Worm (Caenorhabditis elegans): ENCODE data around the gene F58F9.9.

F58F9.9 gene

DNA sequence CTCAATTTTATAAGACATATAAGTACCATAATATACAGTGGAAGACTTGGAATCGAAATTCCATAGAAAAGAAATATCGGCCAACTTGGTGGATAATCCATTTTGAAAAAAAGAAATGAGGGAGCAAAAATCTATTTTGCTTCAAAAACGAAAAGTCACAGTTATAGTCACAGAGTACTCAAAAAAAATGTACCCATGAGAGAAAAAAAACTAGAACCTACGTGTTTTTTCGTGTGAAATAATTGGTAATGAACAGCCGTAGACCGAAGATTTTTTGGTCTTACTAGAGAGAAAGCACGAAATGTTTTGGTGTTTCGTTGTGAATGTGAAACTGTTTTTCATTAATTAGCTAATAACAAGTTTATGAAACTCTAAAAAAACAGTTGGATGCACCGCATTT, 29.3 kb downstream of the F58F9.9 start, which contains the start of gene srv-30:
Gene srv-30 (minus strand): TSS at position 101 of the 400 bp plus-strand sequence.
- TF ChIP-seq ceh-9 (tag; optimal IDR thresholded peaks at IDR 0.05) (no peak), ztf-11 (tag; optimal IDR thresholded peaks at IDR 0.05) (no peak), nhr-12 (tag; optimal IDR thresholded peaks at IDR 0.05) (no peak), egl-27 (tag; optimal IDR thresholded peaks at IDR 0.05) (no peak), hmg-11 (tag; optimal IDR thresholded peaks at IDR 0.05) (no peak)

DNA sequence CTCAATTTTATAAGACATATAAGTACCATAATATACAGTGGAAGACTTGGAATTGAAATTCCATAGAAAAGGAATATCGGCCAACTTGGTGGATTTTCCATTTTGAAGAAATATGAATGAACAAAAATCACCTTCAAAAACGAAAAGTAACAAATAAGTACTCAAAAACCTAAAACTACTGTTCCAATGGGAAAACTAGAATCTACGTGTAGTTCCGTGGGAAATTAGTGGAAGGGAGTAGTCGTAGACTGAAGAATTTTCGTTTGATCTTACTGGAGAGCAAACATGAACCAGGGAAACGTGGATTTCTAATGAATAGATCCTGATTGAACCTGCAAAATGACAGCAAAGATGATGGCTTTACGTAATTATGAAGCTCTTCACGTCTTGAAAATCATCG, 31.8 kb downstream of the F58F9.9 start, which contains the start of gene srv-31:
Gene srv-31 (minus strand): TSS at position 101 of the 400 bp plus-strand sequence.
- TF ChIP-seq ztf-4 (tag; optimal IDR thresholded peaks at IDR 0.05) (no peak), daf-12 (tag; optimal IDR thresholded peaks at IDR 0.05) (no peak), unc-62 (GFP tag; optimal IDR thresholded peaks at IDR 0.05) (no peak), pha-4 (tag; optimal IDR thresholded peaks at IDR 0.05) (no peak), nhr-237 (tag; optimal IDR thresholded peaks at IDR 0.05) (no peak), fkh-10 (GFP tag; optimal IDR thresholded peaks at IDR 0.05) (no peak), lin-15B (tag; optimal IDR thresholded peaks at IDR 0.05) (no peak), ztf-11 (tag; optimal IDR thresholded peaks at IDR 0.05) (no peak), lin-39 (tag; optimal IDR thresholded peaks at IDR 0.05) (no peak), ceh-82 (tag; optimal IDR thresholded peaks at IDR 0.05) (no peak), nfya-1 (tag; optimal IDR thresholded peaks at IDR 0.05; ENCODE audit: insufficient read depth) (no peak), nhr-25 (tag; optimal IDR thresholded peaks at IDR 0.05) (no peak), elt-1 (tag; optimal IDR thresholded peaks at IDR 0.05) (no peak), mdl-1 (tag; optimal IDR thresholded peaks at IDR 0.05) (no peak), mml-1 (tag; optimal IDR thresholded peaks at IDR 0.05) (no peak), nhr-11 (tag; optimal IDR thresholded peaks at IDR 0.05) (no peak)

DNA sequence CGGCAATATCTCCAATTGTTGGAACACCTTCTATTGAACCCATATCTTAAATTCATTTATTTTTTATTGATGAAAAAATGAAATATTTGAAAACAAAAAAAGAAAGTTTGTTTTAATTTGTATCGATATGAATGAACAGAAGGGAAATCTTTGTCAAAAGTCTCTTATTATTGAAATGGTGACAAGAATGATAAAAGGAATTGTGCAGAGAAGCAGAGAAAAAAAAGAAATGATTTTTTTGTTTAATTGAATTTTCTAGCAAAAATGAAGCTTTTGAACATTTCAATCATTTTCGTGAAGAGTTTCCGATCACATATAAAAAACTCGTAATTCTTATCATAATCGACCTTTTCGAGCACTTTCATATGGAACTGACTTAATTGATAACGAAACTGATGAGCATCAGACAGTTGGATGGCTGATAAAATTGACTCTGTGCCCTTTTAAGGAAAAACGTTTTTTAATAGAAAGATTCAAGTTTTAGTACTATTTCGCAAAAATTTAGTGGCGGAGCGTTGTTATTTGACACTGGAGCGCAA, 35.6 kb downstream of the F58F9.9 start, which contains the start of the genes aat-4 and T13A10.1:
Gene aat-4 (minus strand): TSS at position 51 of the 539 bp plus-strand sequence.
Gene T13A10.1 (plus strand): TSS at position 411 of the 539 bp plus-strand sequence.
- TF ChIP-seq unc-62 (GFP tag; optimal IDR thresholded peaks at IDR 0.05) (no peak), elt-2 (tag; optimal IDR thresholded peaks at IDR 0.05) (peak; percentile 85), fkh-2 (tag; optimal IDR thresholded peaks at IDR 0.05) (no peak), fkh-10 (GFP tag; optimal IDR thresholded peaks at IDR 0.05) (no peak), jun-1 (tag; optimal IDR thresholded peaks at IDR 0.05) (no peak), unc-39 (tag; optimal IDR thresholded peaks at IDR 0.05) (no peak), nhr-12 (tag; optimal IDR thresholded peaks at IDR 0.05) (no peak), pqm-1 (tag; optimal IDR thresholded peaks at IDR 0.05) (peak; percentile 60), nhr-25 (tag; optimal IDR thresholded peaks at IDR 0.05) (no peak), ceh-82 (tag; optimal IDR thresholded peaks at IDR 0.05) (no peak), ZK546.5 (tag; optimal IDR thresholded peaks at IDR 0.05) (no peak)

DNA sequence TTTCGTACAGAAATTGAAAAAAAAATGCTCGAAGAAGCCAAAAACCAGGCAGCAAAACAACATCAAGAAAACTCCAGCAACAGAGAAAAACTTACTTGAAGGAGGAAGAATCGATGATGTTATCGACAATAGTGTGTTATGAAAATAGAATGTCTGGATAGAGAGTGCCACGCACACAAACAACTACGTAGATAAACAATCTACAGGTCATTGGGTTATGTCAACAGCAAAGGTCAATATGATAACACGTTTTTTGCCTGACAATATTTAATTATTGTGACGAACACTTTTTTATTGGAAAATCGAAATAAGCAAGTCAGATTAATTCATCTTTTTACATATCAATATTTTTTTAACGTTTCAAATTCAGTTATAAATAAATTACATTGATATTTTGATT, 39.3 kb downstream of the F58F9.9 start, which contains the start of gene sams-5:
Gene sams-5 (minus strand): TSS at position 131 of the 400 bp plus-strand sequence.
- no peak for TF ChIP-seq ceh-28 (tag; optimal IDR thresholded peaks at IDR 0.05)
- peak; percentile 72 for TF ChIP-seq pha-4 (tag; optimal IDR thresholded peaks at IDR 0.05)

DNA sequence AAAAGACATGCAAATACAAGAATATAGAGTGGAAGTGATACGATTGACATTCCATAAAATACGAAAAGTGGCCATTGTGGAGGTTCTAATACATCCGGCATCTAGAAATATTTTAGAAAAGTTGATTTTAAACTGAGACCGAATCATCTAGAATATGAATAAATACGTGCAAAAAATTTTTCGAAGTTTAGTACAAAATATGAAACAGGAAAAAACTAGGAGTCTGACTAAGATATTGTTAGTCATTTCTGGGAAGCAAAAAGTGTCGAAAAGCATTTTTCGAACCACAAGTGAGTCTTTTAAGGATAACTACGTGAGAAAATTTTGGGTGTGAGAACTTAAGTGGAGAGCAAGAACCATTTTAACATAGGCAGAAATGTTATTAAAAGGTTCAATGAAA, 42.0 kb downstream of the F58F9.9 start, which contains the start of gene srv-32:
Gene srv-32 (minus strand): TSS at position 101 of the 400 bp plus-strand sequence.
- no peak for TF ChIP-seq fkh-2 (tag; optimal IDR thresholded peaks at IDR 0.05)
- no peak for TF ChIP-seq hmg-11 (tag; optimal IDR thresholded peaks at IDR 0.05)
- TF ChIP-seq nhr-11 (tag; optimal IDR thresholded peaks at IDR 0.05): no peak
- TF ChIP-seq ceh-28 (tag; optimal IDR thresholded peaks at IDR 0.05): no peak
- no peak for TF ChIP-seq eor-1 (tag; optimal IDR thresholded peaks at IDR 0.05)
- no peak for TF ChIP-seq ztf-11 (tag; optimal IDR thresholded peaks at IDR 0.05)
- TF ChIP-seq ceh-82 (tag; optimal IDR thresholded peaks at IDR 0.05): no peak
- no peak for TF ChIP-seq snpc-4 (tag; optimal IDR thresholded peaks at IDR 0.05)
- TF ChIP-seq elt-1 (tag; optimal IDR thresholded peaks at IDR 0.05): no peak
- TF ChIP-seq ceh-9 (tag; optimal IDR thresholded peaks at IDR 0.05): no peak
- no peak for TF ChIP-seq unc-62 (GFP tag; optimal IDR thresholded peaks at IDR 0.05)
- no peak for TF ChIP-seq sea-2 (GFP tag; optimal IDR thresholded peaks at IDR 0.05)
- no peak for TF ChIP-seq pha-4 (tag; optimal IDR thresholded peaks at IDR 0.05)

DNA sequence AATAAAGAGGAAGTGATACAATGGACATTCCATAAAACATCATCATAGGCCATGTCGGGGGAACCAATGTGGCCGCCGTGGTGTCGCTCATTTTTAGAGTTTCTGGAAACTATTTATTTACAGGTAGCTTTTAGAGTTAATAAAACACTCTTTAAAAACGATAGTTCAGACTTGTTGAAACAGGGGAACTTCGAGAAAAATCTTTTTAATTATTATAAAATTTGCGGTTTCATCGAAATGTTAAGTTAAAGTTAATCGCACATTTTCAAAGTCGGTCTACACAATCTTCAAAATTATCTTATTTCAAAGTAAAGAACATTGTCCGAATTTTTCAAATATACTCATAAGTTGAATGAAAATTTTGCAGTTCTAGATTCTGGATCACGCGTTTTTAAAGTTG, 44.2 kb downstream of the F58F9.9 start, which contains the start of gene ops-1:
Gene ops-1 (minus strand): TSS at position 101 of the 400 bp plus-strand sequence.
- TF ChIP-seq ZK546.5 (tag; optimal IDR thresholded peaks at IDR 0.05) (no peak), R02D3.7 (tag; optimal IDR thresholded peaks at IDR 0.05) (no peak), elt-3 (tag; optimal IDR thresholded peaks at IDR 0.05) (no peak), mml-1 (tag; optimal IDR thresholded peaks at IDR 0.05) (no peak), tbx-2 (tag; optimal IDR thresholded peaks at IDR 0.05) (no peak), nhr-43 (tag; optimal IDR thresholded peaks at IDR 0.05; ENCODE audit: poor library complexity, severe bottlenecking) (no peak), nhr-23 (tag; optimal IDR thresholded peaks at IDR 0.05) (no peak), egl-27 (tag; optimal IDR thresholded peaks at IDR 0.05) (no peak), fkh-2 (tag; optimal IDR thresholded peaks at IDR 0.05) (no peak), zag-1 (tag; optimal IDR thresholded peaks at IDR 0.05) (no peak), egl-5 (tag; optimal IDR thresholded peaks at IDR 0.05) (no peak), lin-39 (tag; optimal IDR thresholded peaks at IDR 0.05) (no peak), nhr-25 (tag; optimal IDR thresholded peaks at IDR 0.05) (no peak), nhr-11 (tag; optimal IDR thresholded peaks at IDR 0.05) (no peak), unc-62 (GFP tag; optimal IDR thresholded peaks at IDR 0.05) (no peak), ztf-4 (tag; optimal IDR thresholded peaks at IDR 0.05) (no peak), ztf-11 (tag; optimal IDR thresholded peaks at IDR 0.05) (no peak), nhr-77 (tag; optimal IDR thresholded peaks at IDR 0.05) (no peak), nhr-76 (tag; optimal IDR thresholded peaks at IDR 0.05) (no peak)
